Fruit fly (Drosophila melanogaster) whole organism, pupa: ENCODE data around the gene Kua.

Experiments used
- CG15710 ChIP-seq: fragments of 200-800 bp; sonication (Bioruptor generic); optimal IDR thresholded peaks from 2 replicates; lab custom pipeline; 2018; ENCODE audit warnings: missing biosample characterization, mild to moderate bottlenecking, missing genetic modification characterization, moderate library complexity
- rn ChIP-seq: fragments of 200-800 bp; sonication (Bioruptor generic); IDR thresholded peaks from 2 replicates; pipeline ENCODE4 v1.3.6; 2022; ENCODE audit warnings: missing biosample characterization, missing genetic modification characterization

DNA sequence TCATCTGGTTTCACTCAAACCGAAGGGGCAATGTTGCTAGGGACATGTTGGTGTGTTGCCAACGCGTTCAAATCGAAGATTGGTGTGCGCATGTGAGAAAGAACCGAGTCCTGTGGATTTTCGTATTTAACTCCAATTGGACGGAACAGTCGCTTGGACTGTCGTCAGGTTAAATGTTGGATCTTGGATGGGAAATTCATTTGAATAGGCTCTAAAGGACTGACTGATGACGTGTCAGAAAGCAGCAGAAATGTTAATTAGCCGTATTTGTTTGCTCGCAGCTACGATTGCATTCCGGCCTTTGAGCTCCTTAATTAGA, 23.8 kb downstream of the Kua start:
- no peak for TF ChIP-seq rn (GFP tag; lab: Robert Waterston, UW)
- no peak for TF ChIP-seq CG15710
